Fruit fly (Drosophila melanogaster): ENCODE measurements around the gene RpL3.

The RpL3 gene

dm6 chr3R:11200885-11201421 lies 20.7 kb upstream of the RpL3 start (continued):
- TF ChIP-seq jigr1 (GFP tag; IDR thresholded peaks at IDR 0.05) = no peak
- TF ChIP-seq CG12744 (GFP tag; optimal IDR thresholded peaks at IDR 0.05) = no peak
- TF ChIP-seq p53 (GFP tag; optimal IDR thresholded peaks at IDR 0.05) = no peak
- TF ChIP-seq al (GFP tag; IDR thresholded peaks at IDR 0.05) = peak; percentile 64; the same call in 1 of the 2 replicates
- no peak for TF ChIP-seq CG33213 (GFP tag; optimal IDR thresholded peaks at IDR 0.05)
- TF ChIP-seq CG6813 (GFP tag; optimal IDR thresholded peaks at IDR 0.05) = peak; percentile 35
- 0 out of 2 replicates have a peak, but pooled peaks have one; percentile 23 for TF ChIP-seq stc (GFP tag; IDR thresholded peaks at IDR 0.05)
- no peak for TF ChIP-seq CG30020 (tag; optimal IDR thresholded peaks at IDR 0.05)
- TF ChIP-seq org-1 (GFP tag; optimal IDR thresholded peaks at IDR 0.05) = no peak
- TF ChIP-seq zf30C (GFP tag; optimal IDR thresholded peaks at IDR 0.05) = no peak
- TF ChIP-seq croc (GFP tag; conservative IDR thresholded peaks at IDR 0.05) = no peak
- TF ChIP-seq CG31388 (GFP tag; optimal IDR thresholded peaks at IDR 0.05) = no peak
- peak; percentile 81 for TF ChIP-seq lbe (GFP tag; optimal IDR thresholded peaks at IDR 0.05)
- no peak for TF ChIP-seq CG11398 (GFP tag; optimal IDR thresholded peaks at IDR 0.05)
- TF ChIP-seq PHDP (tag; optimal IDR thresholded peaks at IDR 0.05) = peak; percentile 66
- no peak for TF ChIP-seq psq (GFP tag; optimal IDR thresholded peaks at IDR 0.05)
- TF ChIP-seq ems (GFP tag; optimal IDR thresholded peaks at IDR 0.05) = peak; percentile 15
- no peak for TF ChIP-seq BEAF-32 (GFP tag; optimal IDR thresholded peaks at IDR 0.05)
- no peak for TF ChIP-seq fru (optimal IDR thresholded peaks at IDR 0.05)
- TF ChIP-seq CG15073 (GFP tag; optimal IDR thresholded peaks at IDR 0.05) = no peak
- no peak for TF ChIP-seq sens (GFP tag)
- no peak for TF ChIP-seq trh (GFP tag; optimal IDR thresholded peaks at IDR 0.05)
- TF ChIP-seq MTF-1 (GFP tag; optimal IDR thresholded peaks at IDR 0.05; ENCODE audit: borderline replicate concordance) = no peak
- peak; percentile 26 for TF ChIP-seq CG6854 (GFP tag; optimal IDR thresholded peaks at IDR 0.05)
- peak; percentile 48; the same call in 1 of the 2 replicates for TF ChIP-seq seq (GFP tag; IDR thresholded peaks at IDR 0.05)
- no peak for TF ChIP-seq CG7963 (GFP tag; IDR thresholded peaks at IDR 0.05; ENCODE audit: partially characterized antibody)
- TF ChIP-seq CG1647 (GFP tag; optimal IDR thresholded peaks at IDR 0.05) = no peak
- no peak for TF ChIP-seq Doc3 (GFP tag; IDR thresholded peaks at IDR 0.05; ENCODE audit: partially characterized antibody)
- TF ChIP-seq CG7556 (GFP tag; optimal IDR thresholded peaks at IDR 0.05) = peak; percentile 51
- peak; percentile 46 for TF ChIP-seq CG10654 (GFP tag; optimal IDR thresholded peaks at IDR 0.05)
- TF ChIP-seq Oaz (GFP tag; IDR thresholded peaks at IDR 0.05) = no peak
- TF ChIP-seq Bdp1 (GFP tag; optimal IDR thresholded peaks at IDR 0.05) = no peak
- no peak for TF ChIP-seq ara (GFP tag; IDR thresholded peaks at IDR 0.05)
- no peak for TF ChIP-seq Spps (tag; optimal IDR thresholded peaks at IDR 0.05)
- no peak for TF ChIP-seq pb (GFP tag; optimal IDR thresholded peaks at IDR 0.05)
- TF ChIP-seq CG1602 (GFP tag; optimal IDR thresholded peaks at IDR 0.05) = peak; percentile 9
- TF ChIP-seq Taf1 (GFP tag; IDR thresholded peaks at IDR 0.05) = no peak
- TF ChIP-seq E2f2 (GFP tag; IDR thresholded peaks at IDR 0.05) = peak; percentile 19; the same call in 1 of the 2 replicates
- TF ChIP-seq zen2 (GFP tag; IDR thresholded peaks at IDR 0.05; ENCODE audit: partially characterized antibody) = no peak
- TF ChIP-seq dpn (GFP tag; optimal IDR thresholded peaks at IDR 0.05) = peak in 1 of 2 experiments; percentile 65
- no peak for TF ChIP-seq Dad (GFP tag; optimal IDR thresholded peaks at IDR 0.05)
- peak; percentile 34 for TF ChIP-seq CG9817 (tag; optimal IDR thresholded peaks at IDR 0.05)
- TF ChIP-seq Asciz (GFP tag; optimal IDR thresholded peaks at IDR 0.05) = peak; percentile 32
- TF ChIP-seq YL-1 (GFP tag; optimal IDR thresholded peaks at IDR 0.05) = no peak
- TF ChIP-seq CG16779 (GFP tag; IDR thresholded peaks at IDR 0.05) = no peak
- TF ChIP-seq CG12299 (tag; optimal IDR thresholded peaks at IDR 0.05) = no peak
- TF ChIP-seq E2f1 (GFP tag; IDR thresholded peaks at IDR 0.05) = peak; percentile 56
- no peak for TF ChIP-seq nom (GFP tag; optimal IDR thresholded peaks at IDR 0.05)
- no peak for TF ChIP-seq B-H2 (GFP tag; optimal IDR thresholded peaks at IDR 0.05)
- TF ChIP-seq CG3838 (GFP tag; optimal IDR thresholded peaks at IDR 0.05) = no peak
- no peak for TF ChIP-seq CG11456 (GFP tag; IDR thresholded peaks at IDR 0.05)
- TF ChIP-seq dmrt11E (tag; optimal IDR thresholded peaks at IDR 0.05) = no peak
